Worm (Caenorhabditis elegans) whole organism, L1 larva: ENCODE results near the gene F13E6.1.
A peak's percentile ranks its signal among the peaks of the same experiment; 100 is the strongest.

Experiments
- C16A3.4 ChIP-seq: fragments of 150-350 bp; optimal IDR thresholded peaks from 2 replicates; lab custom pipeline; 2014; ENCODE audit warnings: missing biosample characterization, missing genetic modification characterization
- Y116A8C.19 ChIP-seq: sonication (generic microtip); optimal IDR thresholded peaks from 2 replicates; lab custom pipeline; 2016; ENCODE audit warnings: missing compliant biosample characterization, missing genetic modification characterization, borderline replicate concordance
- aha-1 ChIP-seq: fragments of 150-350 bp; optimal IDR thresholded peaks from 2 replicates; lab custom pipeline; 2014; ENCODE audit warnings: missing biosample characterization, missing genetic modification characterization
- ama-1 ChIP-seq: fragments of 150-350 bp; optimal IDR thresholded peaks from 2 replicates; lab custom pipeline; 2014
- blmp-1 ChIP-seq: fragments of 150-350 bp; optimal IDR thresholded peaks from 2 replicates; lab custom pipeline; 2014; ENCODE audit warnings: missing biosample characterization, missing genetic modification characterization
- ceh-63 ChIP-seq: fragments of 200-800 bp; sonication (Bioruptor generic); optimal IDR thresholded peaks from 2 replicates; lab custom pipeline; 2018; ENCODE audit warnings: mild to moderate bottlenecking, missing genetic modification characterization, missing compliant biosample characterization
- ceh-88 ChIP-seq: fragments of 200-800 bp; sonication (Bioruptor generic); IDR thresholded peaks from 2 replicates; pipeline ENCODE4 v1.3.6; 2022; ENCODE audit warnings: missing genetic modification characterization, missing compliant biosample characterization
- ces-1 ChIP-seq: fragments of 150-350 bp; optimal IDR thresholded peaks from 2 replicates; lab custom pipeline; 2014; ENCODE audit warnings: missing biosample characterization, missing genetic modification reagents, missing genetic modification characterization
- dpl-1 ChIP-seq, 3 experiments: fragments of 150-350 bp in 2 of 3; sonication (generic microtip) in 1 of 3; optimal IDR thresholded peaks; 2 replicates each; lab custom pipeline; 2014 to 2017; ENCODE audit warnings: missing biosample characterization in 3 of 3, missing genetic modification characterization in 3 of 3, missing genetic modification reagents in 3 of 3
- efl-1 ChIP-seq, 4 experiments: fragments of 150-350 bp; optimal IDR thresholded peaks in 3 of 4; peaks in 1 of 4; 1 replicate in 1 of 4; 2 replicates in 3 of 4; lab custom pipeline; 2014; ENCODE audit warnings: missing biosample characterization in 2 of 4, missing genetic modification characterization in 2 of 4, missing genetic modification reagents in 2 of 4
- egl-27 ChIP-seq, 2 experiments: fragments of 150-350 bp in 1 of 2; sonication (generic microtip); optimal IDR thresholded peaks; 3 replicates each; lab custom pipeline; 2017 to 2018; ENCODE audit warnings: missing biosample characterization in 2 of 2, missing genetic modification characterization in 2 of 2, missing genetic modification reagents in 2 of 2
- elt-3 ChIP-seq, 6 experiments: fragments of 150-350 bp in 1 of 6; sonication (generic microtip); optimal IDR thresholded peaks; 2 replicates each; lab custom pipeline; 2017 to 2018; ENCODE audit warnings: missing biosample characterization in 6 of 6, missing genetic modification characterization in 6 of 6, inconsistent platforms in 1 of 6
- fkh-8 ChIP-seq: sonication (generic microtip); optimal IDR thresholded peaks from 2 replicates; lab custom pipeline; 2016; ENCODE audit warnings: mild to moderate bottlenecking, missing genetic modification characterization, missing compliant biosample characterization
- grh-1 ChIP-seq: fragments of 200-800 bp; sonication (Bioruptor generic); IDR thresholded peaks from 2 replicates; pipeline ENCODE4 v1.3.6; 2022; ENCODE audit warnings: missing genetic modification reagents, missing genetic modification characterization, missing compliant biosample characterization
- irx-1 ChIP-seq: sonication (generic microtip); optimal IDR thresholded peaks from 2 replicates; lab custom pipeline; 2016; ENCODE audit warnings: missing genetic modification characterization, missing compliant biosample characterization
- jun-1 ChIP-seq: fragments of 150-350 bp; optimal IDR thresholded peaks from 2 replicates; lab custom pipeline; 2014; ENCODE audit warnings: missing biosample characterization, missing genetic modification reagents, missing genetic modification characterization
- lin-14 ChIP-seq: fragments of 200-800 bp; sonication (Bioruptor generic); optimal IDR thresholded peaks from 2 replicates; lab custom pipeline; 2018; ENCODE audit warnings: mild to moderate bottlenecking, missing genetic modification characterization, moderate library complexity, missing compliant biosample characterization
- lin-15B ChIP-seq: fragments of 150-350 bp; sonication (generic microtip); optimal IDR thresholded peaks from 3 replicates; lab custom pipeline; 2014; ENCODE audit warnings: missing biosample characterization, missing genetic modification characterization
- lin-35 ChIP-seq, 2 experiments: fragments of 150-350 bp; optimal IDR thresholded peaks; 2 replicates each; lab custom pipeline; 2014; ENCODE audit warnings: missing biosample characterization in 2 of 2, missing genetic modification characterization in 2 of 2, missing genetic modification reagents in 2 of 2
- lin-39 ChIP-seq: fragments of 150-350 bp; optimal IDR thresholded peaks from 2 replicates; lab custom pipeline; 2014; ENCODE audit warnings: missing biosample characterization, missing genetic modification reagents, missing genetic modification characterization
- lir-3 ChIP-seq: sonication (generic microtip); optimal IDR thresholded peaks from 2 replicates; lab custom pipeline; 2016; ENCODE audit warnings: mild to moderate bottlenecking, missing genetic modification characterization, moderate library complexity, missing compliant biosample characterization; ENCODE audit not compliant: poor library complexity
- mdl-1 ChIP-seq, 2 experiments: fragments of 150-350 bp; optimal IDR thresholded peaks; 2 replicates each; lab custom pipeline; 2014 to 2017; ENCODE audit warnings: missing biosample characterization in 2 of 2, missing genetic modification characterization in 2 of 2, inconsistent platforms in 1 of 2
- nhr-11 ChIP-seq: fragments of 150-350 bp; optimal IDR thresholded peaks from 2 replicates; lab custom pipeline; 2014; ENCODE audit warnings: missing biosample characterization, missing genetic modification characterization
- nhr-12 ChIP-seq: sonication (generic microtip); optimal IDR thresholded peaks from 2 replicates; lab custom pipeline; 2017; ENCODE audit warnings: missing biosample characterization, missing genetic modification characterization
- nhr-20 ChIP-seq: sonication (generic microtip); optimal IDR thresholded peaks from 2 replicates; lab custom pipeline; 2016; ENCODE audit warnings: mild to moderate bottlenecking, missing genetic modification characterization, missing compliant biosample characterization
- nhr-71 ChIP-seq: sonication (generic microtip); optimal IDR thresholded peaks from 2 replicates; lab custom pipeline; 2016; ENCODE audit warnings: mild to moderate bottlenecking, missing genetic modification characterization, moderate library complexity, missing compliant biosample characterization
- nhr-85 ChIP-seq: sonication (generic microtip); peaks from one replicate; lab custom pipeline; 2016; ENCODE audit warnings: missing genetic modification characterization, inconsistent platforms, missing compliant biosample characterization
- nhr-90 ChIP-seq: sonication (generic microtip); optimal IDR thresholded peaks from 2 replicates; lab custom pipeline; 2016; ENCODE audit warnings: mild to moderate bottlenecking, missing genetic modification characterization, missing compliant biosample characterization; ENCODE audit not compliant: poor library complexity
- pag-3 ChIP-seq: sonication (generic microtip); optimal IDR thresholded peaks from 2 replicates; lab custom pipeline; 2017; ENCODE audit warnings: missing genetic modification characterization, mild to moderate bottlenecking, missing compliant biosample characterization, antibody characterized with exemption, borderline replicate concordance; ENCODE audit not compliant: insufficient read depth
- pax-3 ChIP-seq: fragments of 200-800 bp; sonication (Bioruptor generic); optimal IDR thresholded peaks from 2 replicates; lab custom pipeline; 2018; ENCODE audit warnings: mild to moderate bottlenecking, missing genetic modification characterization, moderate library complexity, missing compliant biosample characterization
- pqm-1 ChIP-seq: sonication (generic microtip); optimal IDR thresholded peaks from 3 replicates; lab custom pipeline; 2017; ENCODE audit warnings: missing biosample characterization, missing genetic modification characterization
- snu-23 ChIP-seq: sonication (generic microtip); optimal IDR thresholded peaks from 2 replicates; lab custom pipeline; 2016; ENCODE audit warnings: missing genetic modification characterization, missing compliant biosample characterization
- sox-4 ChIP-seq: sonication (generic microtip); optimal IDR thresholded peaks from 2 replicates; lab custom pipeline; 2016; ENCODE audit warnings: missing genetic modification characterization, missing compliant biosample characterization
- sptf-1 ChIP-seq: fragments of 150-350 bp; optimal IDR thresholded peaks from 2 replicates; lab custom pipeline; 2014; ENCODE audit warnings: missing biosample characterization, missing genetic modification characterization
- unc-130 ChIP-seq: fragments of 150-350 bp; optimal IDR thresholded peaks from 2 replicates; lab custom pipeline; 2017; ENCODE audit warnings: missing biosample characterization, missing genetic modification characterization, inconsistent platforms
- unc-30 ChIP-seq: sonication (generic microtip); optimal IDR thresholded peaks from 2 replicates; lab custom pipeline; 2017; ENCODE audit warnings: missing biosample characterization, missing genetic modification characterization
- unc-62 ChIP-seq: fragments of 150-350 bp; optimal IDR thresholded peaks from 2 replicates; lab custom pipeline; 2014; ENCODE audit warnings: missing biosample characterization, missing genetic modification reagents, missing genetic modification characterization
- unc-86 ChIP-seq: sonication (generic microtip); optimal IDR thresholded peaks from 2 replicates; lab custom pipeline; 2016; ENCODE audit warnings: missing genetic modification characterization, missing compliant biosample characterization
- xbp-1 ChIP-seq: sonication (generic microtip); optimal IDR thresholded peaks from 2 replicates; lab custom pipeline; 2016; ENCODE audit warnings: missing genetic modification characterization, missing compliant biosample characterization
- zip-4 ChIP-seq: fragments of 200-800 bp; sonication (Bioruptor generic); optimal IDR thresholded peaks from 2 replicates; lab custom pipeline; 2018; ENCODE audit warnings: mild to moderate bottlenecking, missing genetic modification characterization, moderate library complexity, missing compliant biosample characterization

Gene F13E6.1

DNA sequence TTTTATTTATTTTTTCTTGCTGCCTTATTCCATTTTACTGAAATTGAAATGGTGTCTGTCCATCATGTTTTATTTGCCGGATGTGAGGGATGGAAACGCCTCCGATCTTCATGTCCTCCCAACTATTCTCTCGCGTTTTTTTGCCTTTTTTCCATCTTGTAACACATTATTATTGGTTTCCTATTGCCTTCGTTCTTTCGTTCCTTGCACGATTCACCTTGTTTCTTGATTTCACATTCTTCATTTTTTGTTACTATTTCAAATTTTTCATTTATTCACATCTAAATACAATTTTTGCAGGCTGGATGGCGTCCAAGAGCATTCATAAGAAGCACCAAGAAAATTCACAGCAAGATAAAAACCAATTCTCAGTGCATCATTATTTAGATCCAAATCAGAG is 14.7 kb upstream of the F13E6.1 start, which contains the start of gene yap-1:
yap-1 (plus strand) TSS at position 301 of the 400 bp plus-strand sequence.
- no peak for TF ChIP-seq efl-1 (optimal IDR thresholded peaks at IDR 0.05; lab: Kevin White, UChicago)
- peak in 1 of 2 experiments; percentile 74 for TF ChIP-seq efl-1 (GFP tag; optimal IDR thresholded peaks at IDR 0.05 in 1 of 2; lab: Kevin White, UChicago)
- no peak for TF ChIP-seq aha-1 (tag; lab: Kevin White, UChicago)
- TF ChIP-seq, all 84 proteins: peak for 1

DNA sequence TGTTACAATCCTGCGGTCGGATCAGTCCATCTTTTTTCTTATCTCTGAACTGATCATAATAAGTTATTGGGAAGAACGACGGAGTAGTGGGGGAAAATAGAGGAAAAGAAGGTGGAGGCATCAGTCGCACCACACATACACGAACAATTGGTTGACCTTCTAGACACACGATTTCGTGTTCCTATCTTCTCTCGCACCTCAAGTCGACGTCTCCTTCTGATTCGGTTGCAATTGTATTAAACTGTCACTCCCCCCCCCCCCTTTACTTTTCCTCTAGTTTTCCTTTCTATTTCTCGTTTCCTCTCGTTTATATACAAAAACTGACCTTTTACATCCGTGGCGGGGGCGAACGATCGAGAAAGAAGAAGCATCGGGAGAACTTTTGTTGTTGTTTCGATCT is 14.3 kb upstream of the F13E6.1 start:
- TF ChIP-seq grh-1 (no peak), lin-14 (GFP tag; lab: Kevin White, UChicago) (peak; percentile 76), ama-1 (lab: Kevin White, UChicago) (no peak), unc-130 (tag; lab: Kevin White, UChicago) (no peak), snu-23 (GFP tag; lab: Kevin White, UChicago) (peak; percentile 20), Y116A8C.19 (tag; lab: Kevin White, UChicago) (no peak), ceh-63 (GFP tag; lab: Kevin White, UChicago) (no peak), pag-3 (tag; lab: Kevin White, UChicago) (no peak), nhr-90 (peak; percentile 35), nhr-85 (peak; percentile 72), jun-1 (tag; lab: Kevin White, UChicago) (no peak), lin-39 (tag; lab: Kevin White, UChicago) (no peak), unc-30 (tag; lab: Kevin White, UChicago) (no peak), unc-86 (tag; lab: Kevin White, UChicago) (no peak), pqm-1 (tag; lab: Kevin White, UChicago) (no peak), lin-15B (tag; lab: Kevin White, UChicago) (no peak), xbp-1 (tag; lab: Kevin White, UChicago) (peak; percentile 12), unc-62 (GFP tag; lab: Kevin White, UChicago) (no peak), mdl-1 (tag; optimal IDR thresholded peaks at IDR 0.05; lab: Kevin White, UChicago) (no peak), ces-1 (GFP tag; lab: Kevin White, UChicago) (no peak), nhr-71 (tag; lab: Kevin White, UChicago) (peak; percentile 17), dpl-1 (GFP tag; optimal IDR thresholded peaks at IDR 0.05; lab: Kevin White, UChicago) (no peak), fkh-8 (tag; lab: Kevin White, UChicago) (no peak), nhr-12 (tag; lab: Kevin White, UChicago) (no peak), irx-1 (tag; lab: Kevin White, UChicago) (no peak), lir-3 (tag; lab: Kevin White, UChicago) (no peak), blmp-1 (tag; lab: Kevin White, UChicago) (peak; percentile 91), efl-1 (optimal IDR thresholded peaks at IDR 0.05; lab: Kevin White, UChicago) (no peak), efl-1 (GFP tag; optimal IDR thresholded peaks at IDR 0.05 in 1 of 2; lab: Kevin White, UChicago) (no peak), nhr-11 (tag; lab: Kevin White, UChicago) (no peak), zip-4 (GFP tag; lab: Kevin White, UChicago) (no peak), pax-3 (tag; lab: Kevin White, UChicago) (no peak), ceh-88 (GFP tag; lab: Robert Waterston, UW) (no peak), egl-27 (tag; optimal IDR thresholded peaks at IDR 0.05; lab: Kevin White, UChicago) (no peak), elt-3 (tag; optimal IDR thresholded peaks at IDR 0.05; lab: Kevin White, UChicago) (no peak), nhr-20 (tag; lab: Kevin White, UChicago) (peak; percentile 13), C16A3.4 (no peak), lin-35 (GFP tag; optimal IDR thresholded peaks at IDR 0.05; lab: Kevin White, UChicago) (peak in 1 of 2 experiments; percentile 37), sox-4 (no peak), sptf-1 (tag; lab: Kevin White, UChicago) (no peak)
